Worm (Caenorhabditis elegans) whole organism, late embryonic: ENCODE results near the gene slc-25A32.

ENCODE experiments used
- C08G9.2 ChIP-seq: sonication (generic microtip); optimal IDR thresholded peaks from 2 replicates; lab custom pipeline; 2016; ENCODE audit warnings: mild to moderate bottlenecking, missing genetic modification characterization, moderate library complexity, missing compliant biosample characterization
- C38D4.7 ChIP-seq: fragments of 200-800 bp; sonication (Bioruptor generic); optimal IDR thresholded peaks from 2 replicates; lab custom pipeline; 2018; ENCODE audit warnings: mild to moderate bottlenecking, missing genetic modification characterization, moderate library complexity, missing compliant biosample characterization
- K09A11.1 ChIP-seq: sonication (generic microtip); optimal IDR thresholded peaks from 2 replicates; lab custom pipeline; 2017; ENCODE audit warnings: antibody characterized with exemption, mild to moderate bottlenecking, missing genetic modification characterization, missing compliant biosample characterization; ENCODE audit not compliant: insufficient read depth
- T23F11.4 ChIP-seq: fragments of 200-800 bp; sonication (Bioruptor generic); optimal IDR thresholded peaks from 2 replicates; lab custom pipeline; 2018; ENCODE audit warnings: mild to moderate bottlenecking, missing genetic modification characterization, missing compliant biosample characterization
- ceh-18 ChIP-seq: sonication (generic microtip); optimal IDR thresholded peaks from 2 replicates; lab custom pipeline; 2016; ENCODE audit warnings: missing genetic modification characterization, missing compliant biosample characterization
- ceh-2 ChIP-seq: sonication (generic microtip); optimal IDR thresholded peaks from 2 replicates; lab custom pipeline; 2016; ENCODE audit warnings: missing genotype, missing genetic modification characterization, missing compliant biosample characterization
- ceh-22 ChIP-seq: sonication (generic microtip); optimal IDR thresholded peaks from 2 replicates; lab custom pipeline; 2017; ENCODE audit warnings: missing biosample characterization, missing genetic modification characterization
- ceh-24 ChIP-seq: sonication (generic microtip); optimal IDR thresholded peaks from 2 replicates; lab custom pipeline; 2016; ENCODE audit warnings: mild to moderate bottlenecking, missing genetic modification characterization, missing compliant biosample characterization
- ceh-45 ChIP-seq: fragments of 200-800 bp; sonication (Bioruptor generic); IDR thresholded peaks from 2 replicates; pipeline ENCODE4 v1.3.6; 2022; ENCODE audit warnings: missing genetic modification reagents, missing genetic modification characterization, missing compliant biosample characterization
- ceh-48 ChIP-seq: sonication (generic microtip); optimal IDR thresholded peaks from 2 replicates; lab custom pipeline; 2016; ENCODE audit warnings: missing genetic modification characterization, inconsistent platforms, missing compliant biosample characterization
- che-1 ChIP-seq: sonication (generic microtip); optimal IDR thresholded peaks from 2 replicates; lab custom pipeline; 2016; ENCODE audit warnings: mild to moderate bottlenecking, missing genetic modification characterization, missing compliant biosample characterization
- dmd-4 ChIP-seq: sonication (generic microtip); optimal IDR thresholded peaks from 2 replicates; lab custom pipeline; 2016; ENCODE audit warnings: borderline replicate concordance, missing genetic modification characterization, missing compliant biosample characterization
- dve-1 ChIP-seq: sonication (generic microtip); optimal IDR thresholded peaks from 2 replicates; lab custom pipeline; 2017; ENCODE audit warnings: antibody characterized with exemption, mild to moderate bottlenecking, missing genetic modification characterization, missing compliant biosample characterization
- elt-2 ChIP-seq: sonication (generic microtip); optimal IDR thresholded peaks from 2 replicates; lab custom pipeline; 2016; ENCODE audit warnings: missing genetic modification reagents, missing genetic modification characterization, missing compliant biosample characterization
- elt-4 ChIP-seq: sonication (generic microtip); optimal IDR thresholded peaks from 2 replicates; lab custom pipeline; 2016; ENCODE audit warnings: missing genetic modification characterization, missing compliant biosample characterization
- hlh-30 ChIP-seq: sonication (generic microtip); optimal IDR thresholded peaks from 2 replicates; lab custom pipeline; 2017; ENCODE audit warnings: antibody characterized with exemption, missing genetic modification characterization, missing compliant biosample characterization; ENCODE audit not compliant: insufficient read depth
- lin-11 ChIP-seq: fragments of 200-800 bp; sonication (Bioruptor generic); optimal IDR thresholded peaks from 2 replicates; lab custom pipeline; 2018; ENCODE audit warnings: mild to moderate bottlenecking, missing genetic modification characterization, missing compliant biosample characterization
- madf-2 ChIP-seq: sonication (generic microtip); optimal IDR thresholded peaks from 2 replicates; lab custom pipeline; 2017; ENCODE audit warnings: missing genetic modification characterization, missing compliant biosample characterization
- nhr-232 ChIP-seq: sonication (generic microtip); optimal IDR thresholded peaks from 2 replicates; lab custom pipeline; 2016; ENCODE audit warnings: missing genetic modification characterization, missing compliant biosample characterization
- odd-2 ChIP-seq: sonication (generic microtip); optimal IDR thresholded peaks from 2 replicates; lab custom pipeline; 2017; ENCODE audit warnings: antibody characterized with exemption, mild to moderate bottlenecking, missing genetic modification characterization, missing compliant biosample characterization
- pat-9 ChIP-seq: fragments of 200-800 bp; sonication (Bioruptor generic); optimal IDR thresholded peaks from 2 replicates; lab custom pipeline; 2018; ENCODE audit warnings: mild to moderate bottlenecking, missing genetic modification characterization, moderate library complexity, missing compliant biosample characterization
- pax-1 ChIP-seq: fragments of 150-350 bp; optimal IDR thresholded peaks from 2 replicates; lab custom pipeline; 2014; ENCODE audit warnings: missing biosample characterization, missing genetic modification characterization
- pha-2 ChIP-seq: sonication (generic microtip); optimal IDR thresholded peaks from 2 replicates; lab custom pipeline; 2017; ENCODE audit warnings: mild to moderate bottlenecking, missing genetic modification characterization, missing compliant biosample characterization
- rnt-1 ChIP-seq: sonication (generic microtip); optimal IDR thresholded peaks from 2 replicates; lab custom pipeline; 2016; ENCODE audit warnings: missing genetic modification characterization, missing compliant biosample characterization
- sox-4 ChIP-seq: sonication (generic microtip); optimal IDR thresholded peaks from 2 replicates; lab custom pipeline; 2017; ENCODE audit warnings: mild to moderate bottlenecking, missing genetic modification characterization, inconsistent platforms, missing compliant biosample characterization
- syd-9 ChIP-seq: sonication (generic microtip); optimal IDR thresholded peaks from 2 replicates; lab custom pipeline; 2016; ENCODE audit warnings: mild to moderate bottlenecking, missing genetic modification characterization, moderate library complexity, missing compliant biosample characterization
- tbx-2 ChIP-seq: sonication (generic microtip); optimal IDR thresholded peaks from 2 replicates; lab custom pipeline; 2016; ENCODE audit warnings: missing genetic modification characterization, missing compliant biosample characterization
- ttx-3 ChIP-seq: sonication (generic microtip); optimal IDR thresholded peaks from 2 replicates; lab custom pipeline; 2016; ENCODE audit warnings: missing genetic modification reagents, missing genetic modification characterization, missing compliant biosample characterization
- unc-3 ChIP-seq, 2 experiments: fragments of 200-800 bp in 1 of 2; sonication (Bioruptor generic) in 1 of 2; sonication (generic microtip) in 1 of 2; conservative IDR thresholded peaks in 1 of 2; optimal IDR thresholded peaks in 1 of 2; 2 replicates each; pipeline versions ENCODE4 v1.3.6 to Lab custom; 2016 to 2022; ENCODE audit warnings: missing compliant biosample characterization in 2 of 2, missing genetic modification characterization in 2 of 2, missing genetic modification reagents in 1 of 2
- unc-42 ChIP-seq: sonication (generic microtip); optimal IDR thresholded peaks from 2 replicates; lab custom pipeline; 2016; ENCODE audit warnings: missing genotype, missing genetic modification characterization, missing compliant biosample characterization
- unc-55 ChIP-seq: sonication (generic microtip); optimal IDR thresholded peaks from 2 replicates; lab custom pipeline; 2017; ENCODE audit warnings: missing biosample characterization, missing genetic modification reagents, missing genetic modification characterization
- unc-86 ChIP-seq: sonication (generic microtip); optimal IDR thresholded peaks from 2 replicates; lab custom pipeline; 2016; ENCODE audit warnings: missing genetic modification characterization, missing compliant biosample characterization
- zip-5 ChIP-seq: sonication (generic microtip); optimal IDR thresholded peaks from 2 replicates; lab custom pipeline; 2016; ENCODE audit warnings: missing genetic modification characterization, missing compliant biosample characterization
- ztf-16 ChIP-seq: sonication (generic microtip); optimal IDR thresholded peaks from 2 replicates; lab custom pipeline; 2017; ENCODE audit warnings: missing genetic modification characterization, missing compliant biosample characterization

Gene slc-25A32

DNA sequence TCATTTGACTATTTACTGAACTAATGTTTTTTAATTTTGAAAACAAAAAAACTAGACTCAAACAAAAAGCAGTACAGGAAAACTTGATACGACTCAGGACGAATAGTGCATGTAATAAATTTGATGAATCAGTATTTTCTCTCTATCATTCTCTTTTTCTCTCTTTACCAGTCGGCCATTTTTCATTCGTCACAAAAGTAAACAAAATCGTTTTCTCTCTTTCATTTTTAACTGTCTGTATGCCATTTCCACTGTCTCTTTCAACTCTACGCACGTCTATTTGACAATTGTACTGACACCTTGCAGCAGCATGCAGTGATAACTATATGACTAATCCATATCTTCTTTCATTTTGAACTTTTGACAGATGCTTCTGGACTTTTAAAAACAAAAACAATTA is 27.4 kb upstream of the slc-25A32 start, which contains the start of the genes F35C11.2 and F35C11.4:
Gene F35C11.2, minus strand, starts transcription at position 90 of the 400 bp plus-strand sequence.
Gene F35C11.4, plus strand, starts transcription at position 260 of the 400 bp plus-strand sequence.
- TF ChIP-seq unc-42 (tag; lab: Kevin White, UChicago) (no peak), pax-1 (tag; lab: Kevin White, UChicago) (no peak), T23F11.4 (GFP tag; lab: Kevin White, UChicago) (no peak), syd-9 (no peak), zip-5 (no peak), unc-86 (tag; lab: Kevin White, UChicago) (no peak), elt-2 (tag; lab: Kevin White, UChicago) (no peak), unc-55 (GFP tag; lab: Kevin White, UChicago) (no peak), ceh-45 (no peak), sox-4 (tag; lab: Kevin White, UChicago) (no peak), ceh-24 (no peak), pha-2 (no peak), ceh-22 (tag; lab: Kevin White, UChicago) (no peak), ceh-48 (tag; lab: Kevin White, UChicago) (no peak)

DNA sequence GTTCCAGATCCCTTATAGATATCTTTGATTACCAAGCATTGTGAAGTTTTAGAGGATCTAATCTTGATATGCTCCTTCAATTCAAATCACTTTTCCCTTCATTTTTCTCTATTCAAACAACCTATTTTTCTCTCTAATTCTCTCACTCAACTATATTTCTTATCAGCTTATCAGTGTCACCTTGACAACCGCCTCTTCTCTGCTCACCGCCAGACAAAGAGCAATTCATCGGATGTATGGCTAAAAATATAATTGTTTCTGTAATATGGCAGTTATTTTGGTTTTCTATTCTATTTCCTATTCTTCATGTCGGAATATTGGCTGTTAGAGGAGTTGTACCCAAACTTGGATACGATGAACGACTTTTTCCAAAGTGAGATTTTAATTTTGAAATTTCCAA is 26.4 kb upstream of the slc-25A32 start:
- TF ChIP-seq elt-2 (tag; lab: Kevin White, UChicago) = peak; percentile 55
- TF ChIP-seq che-1 (tag; lab: Kevin White, UChicago) = no peak

DNA sequence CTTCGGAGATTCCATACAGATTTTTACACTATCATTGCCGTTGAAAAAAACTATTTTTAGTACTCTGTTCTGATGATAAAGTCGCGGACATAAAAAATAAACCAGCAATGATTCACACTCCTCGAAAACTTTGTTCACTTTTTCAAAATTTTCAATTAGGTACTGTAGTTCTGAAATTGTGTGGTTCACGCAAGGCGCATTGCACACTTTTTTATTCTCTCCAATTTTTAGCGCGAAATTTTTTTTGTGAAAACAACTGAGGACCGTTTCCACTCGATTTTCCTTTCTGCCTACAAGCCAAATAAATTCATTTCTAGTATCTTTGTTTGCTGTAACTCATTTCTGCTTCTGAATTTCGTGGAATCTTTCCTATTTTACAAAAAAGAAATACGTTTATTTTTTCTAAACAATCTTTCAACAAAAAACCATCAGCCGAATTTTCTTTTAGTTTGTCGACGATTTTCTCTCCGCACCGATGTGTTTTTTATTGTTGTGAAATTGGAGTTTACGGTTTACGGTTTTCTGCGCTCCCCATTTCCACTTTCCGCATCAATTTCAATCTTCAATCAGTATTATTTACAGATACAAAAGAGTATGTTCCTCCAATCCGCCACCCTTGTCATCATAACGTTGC is 22.8 kb upstream of the slc-25A32 start, which contains the start of gene F35C11.5:
Gene F35C11.5, plus strand, starts transcription at position 584 of the 634 bp plus-strand sequence.
- TF ChIP-seq hlh-30 (tag; lab: Kevin White, UChicago) (no peak), pat-9 (tag; lab: Kevin White, UChicago) (no peak), ceh-18 (tag; lab: Kevin White, UChicago) (no peak), unc-3 (GFP tag; conservative IDR thresholded peaks at IDR 0.05; lab: Robert Waterston, UW) (no peak), unc-3 (tag; optimal IDR thresholded peaks at IDR 0.05; lab: Kevin White, UChicago) (no peak), C08G9.2 (tag; lab: Kevin White, UChicago) (no peak), ceh-24 (no peak), ceh-2 (no peak), dve-1 (tag; lab: Kevin White, UChicago) (no peak), K09A11.1 (tag; lab: Kevin White, UChicago) (no peak), dmd-4 (no peak)
- TF ChIP-seq, all 69 proteins: peak for 0

DNA sequence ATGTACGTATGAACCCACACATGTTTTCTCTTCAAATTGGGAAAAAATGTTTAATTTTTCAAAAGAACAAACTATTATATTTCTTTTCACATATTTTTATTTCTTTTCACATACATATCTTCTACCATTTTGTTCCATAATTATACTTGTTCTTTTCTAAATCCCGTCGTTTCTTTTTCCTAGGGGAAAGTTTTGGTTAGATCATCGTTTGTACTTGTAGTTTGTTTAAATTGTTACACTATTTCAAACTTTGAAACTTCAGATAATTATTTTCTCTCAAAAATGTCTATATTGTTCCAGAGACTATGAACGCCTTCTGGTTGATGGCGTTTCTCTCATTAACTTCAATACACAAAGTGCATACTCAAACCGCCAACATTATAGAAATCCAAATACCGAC is 20.1 kb upstream of the slc-25A32 start, which contains the start of gene F35C11.7:
Gene F35C11.7, plus strand, starts transcription at position 301 of the 400 bp plus-strand sequence.
- TF ChIP-seq tbx-2 (tag; lab: Kevin White, UChicago) (no peak), C38D4.7 (GFP tag; lab: Kevin White, UChicago) (no peak), ceh-2 (no peak), che-1 (tag; lab: Kevin White, UChicago) (no peak), elt-4 (no peak), odd-2 (tag; lab: Kevin White, UChicago) (no peak), ceh-48 (tag; lab: Kevin White, UChicago) (no peak), ztf-16 (no peak)

DNA sequence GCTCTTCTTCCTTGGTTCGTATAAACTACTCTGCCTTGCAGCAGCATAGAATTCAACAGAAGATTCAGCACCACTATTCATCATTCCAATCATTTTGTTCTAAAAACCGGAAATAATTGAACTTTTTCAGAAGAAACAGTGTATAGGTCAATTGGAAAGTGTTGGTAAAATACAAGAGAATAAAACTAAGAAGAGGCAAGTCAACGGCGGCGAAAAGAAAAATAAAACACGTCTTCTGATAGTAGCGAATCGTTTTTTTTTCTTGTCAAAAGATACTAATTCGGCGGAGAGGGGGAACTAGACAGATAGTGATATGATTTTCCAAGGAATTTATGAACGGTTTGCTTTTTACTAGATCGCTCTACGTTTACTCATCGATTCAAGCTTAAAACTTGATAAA is 17.1 kb upstream of the slc-25A32 start, which contains the start of gene F35C11.6:
Gene F35C11.6, minus strand, starts transcription at position 101 of the 400 bp plus-strand sequence.
- TF ChIP-seq syd-9 (no peak), nhr-232 (tag; lab: Kevin White, UChicago) (no peak)

DNA sequence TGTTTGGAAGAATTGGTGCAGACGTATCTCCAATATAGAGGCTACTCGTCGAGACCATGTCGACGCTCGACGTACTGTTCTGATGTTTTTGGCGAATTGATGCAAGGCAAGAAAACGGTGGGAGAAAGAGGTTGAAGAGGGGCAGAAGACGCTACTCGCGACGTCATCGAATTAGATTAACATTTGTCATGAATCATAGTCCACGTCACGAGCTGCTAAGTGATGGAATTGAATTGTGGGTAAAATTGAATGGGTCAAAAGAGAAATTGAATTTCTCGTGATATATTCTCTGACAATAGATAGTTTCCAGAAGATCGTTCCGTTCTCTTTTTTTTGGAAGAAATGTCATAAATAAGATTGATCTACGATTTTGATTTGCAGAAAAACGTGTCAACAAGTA is 16.4 kb upstream of the slc-25A32 start:
- no peak for TF ChIP-seq rnt-1 (tag; lab: Kevin White, UChicago)
- TF ChIP-seq ttx-3 = no peak
- TF ChIP-seq dve-1 (tag; lab: Kevin White, UChicago) = no peak
- TF ChIP-seq madf-2 (tag; lab: Kevin White, UChicago) = no peak
- TF ChIP-seq lin-11 (tag; lab: Kevin White, UChicago) = no peak
